Fruit fly (Drosophila melanogaster): ENCODE measurements around the gene alph.

DNA sequence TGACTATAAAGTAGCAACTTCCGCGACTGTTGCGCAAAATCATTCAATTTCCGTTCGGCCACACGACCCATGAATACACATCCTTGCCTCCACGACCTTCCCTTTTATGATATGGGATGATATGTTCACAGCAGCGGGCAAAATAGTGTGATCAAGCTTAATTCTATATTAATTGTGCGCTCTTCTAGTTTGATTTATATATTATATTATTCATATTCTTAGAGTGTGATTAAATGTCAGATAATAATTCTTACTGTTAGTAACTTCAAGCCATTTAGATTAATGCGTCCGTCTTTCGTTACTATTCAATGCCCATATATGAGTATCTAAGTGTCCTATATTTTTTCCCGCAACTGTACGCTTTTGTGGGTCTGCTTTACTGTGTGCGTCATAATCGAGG lies 10.2 kb upstream of the alph start:
- TF ChIP-seq br (optimal IDR thresholded peaks at IDR 0.05) (no peak), CG10654 (GFP tag; optimal IDR thresholded peaks at IDR 0.05) (peak; percentile 20), CG1603 (tag; optimal IDR thresholded peaks at IDR 0.05) (peak; percentile 2)

Data from whole organism, embryonic.